Worm (Caenorhabditis elegans): ENCODE results near the gene F16F9.3.

DNA sequence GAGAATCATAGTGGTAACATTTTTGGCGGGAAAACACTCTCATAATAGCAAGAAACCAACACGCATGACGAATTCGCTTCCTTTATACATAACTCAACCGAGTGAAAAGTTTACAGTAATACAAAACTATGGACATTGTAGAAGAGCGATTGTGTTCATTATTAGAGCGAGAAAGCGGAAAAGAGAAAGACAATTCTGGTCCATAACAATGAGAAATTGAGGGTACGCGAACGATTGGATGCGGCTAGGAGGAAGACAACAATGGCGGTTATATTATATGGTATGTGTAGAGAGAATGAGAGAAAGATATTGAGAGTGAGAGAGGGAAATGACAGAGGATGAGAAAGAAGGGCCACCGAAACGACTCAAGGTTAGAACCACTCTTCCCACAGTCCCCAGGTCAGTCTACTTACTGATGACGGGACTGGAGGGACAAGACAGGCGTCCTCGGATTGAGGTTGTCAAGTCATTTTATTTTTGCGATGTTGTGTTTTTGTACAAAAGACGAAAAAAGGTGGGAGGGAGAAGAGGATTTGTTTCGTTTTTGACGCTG lies 31.2 kb upstream of the F16F9.3 start:
- TF ChIP-seq unc-62 (GFP tag; optimal IDR thresholded peaks at IDR 0.05): no peak
- TF ChIP-seq ceh-82 (tag; optimal IDR thresholded peaks at IDR 0.05): no peak

All from whole organism, L1 larva.